Fruit fly (Drosophila melanogaster) whole organism, embryonic: ENCODE data around the gene lgs.

Source experiments
- Ada2b ChIP-seq: fragments of 200-800 bp; sonication (Bioruptor generic); IDR thresholded peaks from 2 replicates; pipeline ENCODE4 v1.3.6; 2022; ENCODE audit warnings: missing biosample characterization, missing genetic modification characterization
- Asciz ChIP-seq: fragments of 200-800 bp; sonication (Bioruptor generic); optimal IDR thresholded peaks from 2 replicates; lab custom pipeline; 2017; ENCODE audit warnings: missing biosample characterization, mild to moderate bottlenecking, missing genetic modification characterization, missing genetic modification reagents
- Atf3 ChIP-seq: fragments of 200-800 bp; sonication (Bioruptor generic); optimal IDR thresholded peaks from 3 replicates; lab custom pipeline; 2016; ENCODE audit warnings: missing biosample characterization, missing genetic modification characterization
- CG10979 ChIP-seq: fragments of 200-800 bp; sonication (Bioruptor generic); optimal IDR thresholded peaks from 2 replicates; lab custom pipeline; 2018; ENCODE audit warnings: missing biosample characterization, mild to moderate bottlenecking, missing genetic modification characterization, moderate library complexity
- CG11398 ChIP-seq: fragments of 200-800 bp; sonication (Bioruptor generic); optimal IDR thresholded peaks from 2 replicates; lab custom pipeline; 2016; ENCODE audit warnings: missing biosample characterization, missing genetic modification characterization
- CG11456 ChIP-seq: fragments of 200-800 bp; sonication (Bioruptor generic); IDR thresholded peaks from 3 replicates; pipeline ENCODE4 v1.3.6; 2022; ENCODE audit warnings: missing biosample characterization, missing genetic modification characterization
- CG11696 ChIP-seq: fragments of 200-800 bp; sonication (Bioruptor generic); IDR thresholded peaks from 2 replicates; pipeline ENCODE4 v1.3.6; 2022; ENCODE audit warnings: missing biosample characterization, missing genetic modification characterization
- CG11723 ChIP-seq: fragments of 200-800 bp; sonication (Bioruptor generic); optimal IDR thresholded peaks from 2 replicates; lab custom pipeline; 2017; ENCODE audit warnings: missing biosample characterization, mild to moderate bottlenecking, missing genetic modification characterization
- CG12659 ChIP-seq: fragments of 200-800 bp; sonication (Bioruptor generic); optimal IDR thresholded peaks from 3 replicates; lab custom pipeline; 2017; ENCODE audit warnings: mild to moderate bottlenecking, missing biosample characterization, missing genetic modification reagents, missing genetic modification characterization
- CG1603 ChIP-seq: fragments of 200-800 bp; sonication (Bioruptor generic); optimal IDR thresholded peaks from 2 replicates; lab custom pipeline; 2019; ENCODE audit warnings: missing biosample characterization, mild to moderate bottlenecking, missing genetic modification characterization, moderate library complexity
- CG16863 ChIP-seq: fragments of 200-800 bp; sonication (Bioruptor generic); optimal IDR thresholded peaks from 3 replicates; lab custom pipeline; 2016; ENCODE audit warnings: missing biosample characterization, missing genetic modification characterization
- CG18262 ChIP-seq: fragments of 200-800 bp; optimal IDR thresholded peaks from 3 replicates; lab custom pipeline; 2019; ENCODE audit warnings: missing biosample characterization, mild to moderate bottlenecking, missing genetic modification characterization, moderate library complexity
- CG18764 ChIP-seq: fragments of 200-800 bp; sonication (Bioruptor generic); optimal IDR thresholded peaks from 3 replicates; lab custom pipeline; 2016; ENCODE audit warnings: missing biosample characterization, missing genetic modification characterization
- CG2712 ChIP-seq: fragments of 200-800 bp; optimal IDR thresholded peaks from 3 replicates; lab custom pipeline; 2019; ENCODE audit warnings: missing biosample characterization, mild to moderate bottlenecking, missing genetic modification characterization, moderate library complexity
- CG3407 ChIP-seq: fragments of 200-800 bp; sonication (Bioruptor generic); optimal IDR thresholded peaks from 2 replicates; lab custom pipeline; 2018; ENCODE audit warnings: missing biosample characterization, mild to moderate bottlenecking, missing genetic modification characterization
- CG4360 ChIP-seq: fragments of 200-800 bp; sonication (Bioruptor generic); IDR thresholded peaks from 2 replicates; pipeline ENCODE4 v1.3.6; 2022; ENCODE audit warnings: missing biosample characterization, missing genetic modification characterization
- CG4707 ChIP-seq: fragments of 200-800 bp; sonication (Bioruptor generic); optimal IDR thresholded peaks from 2 replicates; lab custom pipeline; 2018; ENCODE audit warnings: missing biosample characterization, mild to moderate bottlenecking, missing genetic modification characterization, moderate library complexity
- CG4854 ChIP-seq: fragments of 200-800 bp; sonication (Bioruptor generic); optimal IDR thresholded peaks from 2 replicates; lab custom pipeline; 2016; ENCODE audit warnings: missing biosample characterization, missing genetic modification characterization, inconsistent platforms
- CG6813 ChIP-seq: fragments of 200-800 bp; sonication (Bioruptor generic); optimal IDR thresholded peaks from 2 replicates; lab custom pipeline; 2017; ENCODE audit warnings: missing biosample characterization, missing genetic modification characterization, mild to moderate bottlenecking, moderate library complexity, missing genetic modification reagents
- CG7357 ChIP-seq: fragments of 200-800 bp; sonication (Bioruptor generic); IDR thresholded peaks from 3 replicates; pipeline ENCODE4 v1.3.6; 2022; ENCODE audit warnings: missing biosample characterization, missing genetic modification characterization
- CG8281 ChIP-seq: fragments of 200-800 bp; sonication (Bioruptor generic); optimal IDR thresholded peaks from 2 replicates; lab custom pipeline; 2018; ENCODE audit warnings: missing biosample characterization, mild to moderate bottlenecking, missing genetic modification characterization, moderate library complexity
- CrebB ChIP-seq: fragments of 200-800 bp; sonication (Bioruptor generic); optimal IDR thresholded peaks from 3 replicates; lab custom pipeline; 2018; ENCODE audit warnings: missing biosample characterization, mild to moderate bottlenecking, missing genetic modification characterization
- Dip3 ChIP-seq: fragments of 200-800 bp; sonication (Bioruptor generic); optimal IDR thresholded peaks from 3 replicates; lab custom pipeline; 2016; ENCODE audit warnings: missing biosample characterization, missing genetic modification characterization
- Dll ChIP-seq: fragments of 200-800 bp; sonication (Bioruptor generic); IDR thresholded peaks from 4 replicates; pipeline ENCODE4 v1.3.6; 2022; ENCODE audit warnings: missing biosample characterization, missing genetic modification characterization; ENCODE audit not compliant: partially characterized antibody
- E2f1 ChIP-seq: fragments of 200-800 bp; sonication (Bioruptor generic); IDR thresholded peaks from 2 replicates; pipeline ENCODE4 v1.3.6; 2022; ENCODE audit warnings: missing biosample characterization, missing genetic modification characterization
- HLH4C ChIP-seq: fragments of 200-800 bp; sonication (Bioruptor generic); IDR thresholded peaks from 3 replicates; pipeline ENCODE4 v1.3.6; 2022; ENCODE audit warnings: missing biosample characterization, missing genetic modification characterization; ENCODE audit not compliant: partially characterized antibody
- Hand ChIP-seq: fragments of 200-800 bp; sonication (Bioruptor generic); optimal IDR thresholded peaks from 2 replicates; lab custom pipeline; 2017; ENCODE audit warnings: mild to moderate bottlenecking, missing biosample characterization, missing genetic modification reagents, missing genetic modification characterization
- Hr39 ChIP-seq: fragments of >200 bp; optimal IDR thresholded peaks from 2 replicates; lab custom pipeline; 2017
- Hsf ChIP-seq: fragments of 200-800 bp; sonication (Bioruptor generic); optimal IDR thresholded peaks from 3 replicates; lab custom pipeline; 2016; ENCODE audit warnings: missing biosample characterization, missing genetic modification characterization
- Nf-YC ChIP-seq: fragments of 200-800 bp; optimal IDR thresholded peaks from 3 replicates; lab custom pipeline; 2019; ENCODE audit warnings: missing biosample characterization, mild to moderate bottlenecking, missing genetic modification characterization, moderate library complexity
- Sin3A ChIP-seq: fragments of >200 bp; optimal IDR thresholded peaks from 2 replicates; lab custom pipeline; 2018
- Xbp1 ChIP-seq: fragments of 200-800 bp; sonication (Bioruptor generic); optimal IDR thresholded peaks from 3 replicates; lab custom pipeline; 2016; ENCODE audit warnings: missing biosample characterization, mild to moderate bottlenecking, missing genetic modification characterization
- btn ChIP-seq: fragments of 200-800 bp; sonication (Bioruptor generic); optimal IDR thresholded peaks from 2 replicates; lab custom pipeline; 2016; ENCODE audit warnings: missing biosample characterization, missing genetic modification characterization
- caup ChIP-seq: fragments of 200-800 bp; sonication (Bioruptor generic); optimal IDR thresholded peaks from 3 replicates; lab custom pipeline; 2017; ENCODE audit warnings: missing biosample characterization, mild to moderate bottlenecking, missing genetic modification characterization, moderate library complexity; ENCODE audit not compliant: severe bottlenecking
- dati ChIP-seq: fragments of 200-800 bp; sonication (Bioruptor generic); IDR thresholded peaks from 2 replicates; pipeline ENCODE4 v1.3.6; 2022; ENCODE audit warnings: missing biosample characterization, missing genetic modification characterization
- dmrt11E ChIP-seq: fragments of 200-800 bp; sonication (Bioruptor generic); optimal IDR thresholded peaks from 3 replicates; lab custom pipeline; 2018; ENCODE audit warnings: missing biosample characterization, mild to moderate bottlenecking, missing genetic modification characterization, moderate library complexity
- esg ChIP-seq: fragments of 200-800 bp; sonication (Bioruptor generic); conservative IDR thresholded peaks from 2 replicates; pipeline ENCODE4 v1.3.6; 2022; ENCODE audit warnings: missing biosample characterization, missing genetic modification characterization
- eve ChIP-seq, 2 experiments: fragments of >200 bp; optimal IDR thresholded peaks; 2 replicates each; lab custom pipeline; 2017; ENCODE audit warnings: missing biosample characterization in 2 of 2, missing genetic modification characterization in 2 of 2
- fd64A ChIP-seq: fragments of 200-800 bp; sonication (Bioruptor generic); optimal IDR thresholded peaks from 3 replicates; lab custom pipeline; 2018; ENCODE audit warnings: missing biosample characterization, mild to moderate bottlenecking, missing genetic modification characterization
- grn ChIP-seq: fragments of 200-800 bp; sonication (Bioruptor generic); optimal IDR thresholded peaks from 3 replicates; lab custom pipeline; 2017; ENCODE audit warnings: missing biosample characterization, missing genetic modification characterization
- mirr ChIP-seq: fragments of 200-800 bp; sonication (Bioruptor generic); optimal IDR thresholded peaks from 3 replicates; lab custom pipeline; 2018; ENCODE audit warnings: missing biosample characterization, mild to moderate bottlenecking, missing genetic modification characterization
- pho ChIP-seq: fragments of 200-800 bp; sonication (Bioruptor generic); optimal IDR thresholded peaks from 2 replicates; lab custom pipeline; 2016; ENCODE audit warnings: missing biosample characterization, missing genetic modification characterization
- pita ChIP-seq: fragments of 200-800 bp; sonication (Bioruptor generic); optimal IDR thresholded peaks from 2 replicates; lab custom pipeline; 2017; ENCODE audit warnings: missing biosample characterization, mild to moderate bottlenecking, missing genetic modification characterization
- pnt ChIP-seq: fragments of 200-800 bp; sonication (Bioruptor generic); optimal IDR thresholded peaks from 3 replicates; lab custom pipeline; 2016; ENCODE audit warnings: missing biosample characterization, missing genetic modification characterization
- run ChIP-seq: fragments of 200-800 bp; sonication (Bioruptor generic); optimal IDR thresholded peaks from 3 replicates; lab custom pipeline; 2018; ENCODE audit warnings: missing biosample characterization, mild to moderate bottlenecking, missing genetic modification characterization
- shn ChIP-seq: fragments of 200-800 bp; sonication (Bioruptor generic); optimal IDR thresholded peaks from 3 replicates; lab custom pipeline; 2016; ENCODE audit warnings: missing biosample characterization, missing genetic modification characterization
- sima ChIP-seq: fragments of 200-800 bp; sonication (Bioruptor generic); optimal IDR thresholded peaks from 2 replicates; lab custom pipeline; 2016; ENCODE audit warnings: missing biosample characterization, missing genetic modification characterization
- sob ChIP-seq: fragments of 200-800 bp; sonication (Bioruptor generic); IDR thresholded peaks from 2 replicates; pipeline ENCODE4 v1.3.6; 2022; ENCODE audit warnings: missing biosample characterization, missing genetic modification characterization
- sqz ChIP-seq: fragments of 200-800 bp; sonication (Bioruptor generic); optimal IDR thresholded peaks from 3 replicates; lab custom pipeline; 2018; ENCODE audit warnings: missing biosample characterization, mild to moderate bottlenecking, missing genetic modification characterization
- tll ChIP-seq, 2 experiments: fragments of 200-800 bp in 1 of 2; fragments of >200 bp in 1 of 2; sonication (Bioruptor generic) in 1 of 2; optimal IDR thresholded peaks; 2 replicates each; lab custom pipeline; 2017 to 2019; ENCODE audit warnings: missing biosample characterization in 2 of 2, missing genetic modification characterization in 2 of 2, mild to moderate bottlenecking in 1 of 2, moderate library complexity in 1 of 2
- tx ChIP-seq: fragments of 200-800 bp; sonication (Bioruptor generic); optimal IDR thresholded peaks from 2 replicates; lab custom pipeline; 2016; ENCODE audit warnings: missing biosample characterization, missing genetic modification characterization

The lgs gene

dm6 chr4:445931-446526 lies 2.3 kb upstream of the lgs start (continued):
- TF ChIP-seq CG18764 (peak; percentile 35), CG12659 (GFP tag; lab: Kevin White, UChicago) (peak; percentile 60), CG8281 (tag; lab: Kevin White, UChicago) (no peak), dmrt11E (tag; lab: Kevin White, UChicago) (no peak), tll (GFP tag; optimal IDR thresholded peaks at IDR 0.05; lab: Kevin White, UChicago) (no peak), sqz (GFP tag; lab: Kevin White, UChicago) (peak; percentile 80), dati (GFP tag; lab: Robert Waterston, UW) (no peak), Hand (GFP tag; lab: Kevin White, UChicago) (peak; percentile 65), Xbp1 (no peak), HLH4C (GFP tag; lab: Robert Waterston, UW) (no peak), btn (GFP tag; lab: Kevin White, UChicago) (no peak), run (tag; lab: Kevin White, UChicago) (no peak), esg (no peak), CG10979 (tag; lab: Kevin White, UChicago) (no peak), mirr (GFP tag; lab: Kevin White, UChicago) (no peak), CG18262 (tag; lab: Kevin White, UChicago) (no peak), CG4854 (GFP tag; lab: Kevin White, UChicago) (no peak), Dip3 (GFP tag; lab: Kevin White, UChicago) (no peak), Atf3 (no peak), sima (no peak), CG11398 (no peak), pho (GFP tag; lab: Kevin White, UChicago) (no peak), Hsf (peak; percentile 3), CG1603 (tag; lab: Kevin White, UChicago) (peak; percentile 30), pnt (GFP tag; lab: Kevin White, UChicago) (no peak), fd64A (no peak), Asciz (GFP tag; lab: Kevin White, UChicago) (peak; percentile 85), CG6813 (GFP tag; lab: Kevin White, UChicago) (no peak), CG4707 (GFP tag; lab: Kevin White, UChicago) (peak; percentile 78), CrebB (peak; percentile 65), Sin3A (lab: Kevin White, UChicago) (no peak), Ada2b (GFP tag; lab: Robert Waterston, UW) (no peak), pita (no peak), CG7357 (no peak), tx (GFP tag; lab: Kevin White, UChicago) (no peak), grn (GFP tag; lab: Kevin White, UChicago) (no peak), CG11696 (GFP tag; lab: Robert Waterston, UW) (no peak), CG11456 (GFP tag; lab: Robert Waterston, UW) (no peak), sob (GFP tag; lab: Robert Waterston, UW) (no peak), Hr39 (lab: Kevin White, UChicago) (no peak), CG2712 (no peak), CG4360 (no peak), CG3407 (GFP tag; lab: Kevin White, UChicago) (peak; percentile 38), eve (GFP tag; optimal IDR thresholded peaks at IDR 0.05; lab: Kevin White, UChicago) (peak in 1 of 2 experiments; percentile 80), Nf-YC (tag; lab: Kevin White, UChicago) (no peak), CG16863 (GFP tag; lab: Kevin White, UChicago) (no peak), E2f1 (no peak), Dll (GFP tag; lab: Robert Waterston, UW) (no peak), CG11723 (GFP tag; lab: Kevin White, UChicago) (peak; percentile 64), shn (GFP tag; lab: Kevin White, UChicago) (no peak), caup (GFP tag; lab: Kevin White, UChicago) (no peak)
